Worm (Caenorhabditis elegans) whole organism, late embryonic: Measurements from ENCODE around the gene F11A5.5.

Experiments
- C08G9.2 ChIP-seq: sonication (generic microtip); optimal IDR thresholded peaks from 2 replicates; lab custom pipeline; 2016; ENCODE audit warnings: mild to moderate bottlenecking, missing genetic modification characterization, moderate library complexity, missing compliant biosample characterization
- C38D4.7 ChIP-seq: fragments of 200-800 bp; sonication (Bioruptor generic); optimal IDR thresholded peaks from 2 replicates; lab custom pipeline; 2018; ENCODE audit warnings: mild to moderate bottlenecking, missing genetic modification characterization, moderate library complexity, missing compliant biosample characterization
- K02D7.2 ChIP-seq: sonication (generic microtip); optimal IDR thresholded peaks from 2 replicates; lab custom pipeline; 2017; ENCODE audit warnings: mild to moderate bottlenecking, missing genetic modification characterization, missing compliant biosample characterization
- K09A11.1 ChIP-seq: sonication (generic microtip); optimal IDR thresholded peaks from 2 replicates; lab custom pipeline; 2017; ENCODE audit warnings: antibody characterized with exemption, mild to moderate bottlenecking, missing genetic modification characterization, missing compliant biosample characterization; ENCODE audit not compliant: insufficient read depth
- ahr-1 ChIP-seq: sonication (generic microtip); optimal IDR thresholded peaks from 2 replicates; lab custom pipeline; 2016; ENCODE audit warnings: missing genetic modification characterization, missing compliant biosample characterization
- ama-1 ChIP-seq: fragments of 150-350 bp; optimal IDR thresholded peaks from 2 replicates; lab custom pipeline; 2014
- ceh-14 ChIP-seq: sonication (generic microtip); optimal IDR thresholded peaks from 2 replicates; lab custom pipeline; 2016; ENCODE audit warnings: missing genotype, missing genetic modification characterization, missing compliant biosample characterization
- ceh-22 ChIP-seq: sonication (generic microtip); optimal IDR thresholded peaks from 2 replicates; lab custom pipeline; 2017; ENCODE audit warnings: missing biosample characterization, missing genetic modification characterization
- ceh-34 ChIP-seq: sonication (generic microtip); optimal IDR thresholded peaks from 2 replicates; lab custom pipeline; 2016; ENCODE audit warnings: mild to moderate bottlenecking, missing genetic modification characterization, missing compliant biosample characterization
- ceh-45 ChIP-seq: fragments of 200-800 bp; sonication (Bioruptor generic); IDR thresholded peaks from 2 replicates; pipeline ENCODE4 v1.3.6; 2022; ENCODE audit warnings: missing genetic modification reagents, missing genetic modification characterization, missing compliant biosample characterization
- ceh-9 ChIP-seq: sonication (generic microtip); optimal IDR thresholded peaks from 2 replicates; lab custom pipeline; 2016; ENCODE audit warnings: mild to moderate bottlenecking, missing genetic modification characterization, inconsistent platforms, missing compliant biosample characterization
- che-1 ChIP-seq: sonication (generic microtip); optimal IDR thresholded peaks from 2 replicates; lab custom pipeline; 2016; ENCODE audit warnings: mild to moderate bottlenecking, missing genetic modification characterization, missing compliant biosample characterization
- dmd-4 ChIP-seq: sonication (generic microtip); optimal IDR thresholded peaks from 2 replicates; lab custom pipeline; 2016; ENCODE audit warnings: borderline replicate concordance, missing genetic modification characterization, missing compliant biosample characterization
- dve-1 ChIP-seq: sonication (generic microtip); optimal IDR thresholded peaks from 2 replicates; lab custom pipeline; 2017; ENCODE audit warnings: antibody characterized with exemption, mild to moderate bottlenecking, missing genetic modification characterization, missing compliant biosample characterization
- elt-2 ChIP-seq: sonication (generic microtip); optimal IDR thresholded peaks from 2 replicates; lab custom pipeline; 2016; ENCODE audit warnings: missing genetic modification reagents, missing genetic modification characterization, missing compliant biosample characterization
- elt-4 ChIP-seq: sonication (generic microtip); optimal IDR thresholded peaks from 2 replicates; lab custom pipeline; 2016; ENCODE audit warnings: missing genetic modification characterization, missing compliant biosample characterization
- fax-1 ChIP-seq: sonication (generic microtip); optimal IDR thresholded peaks from 2 replicates; lab custom pipeline; 2016; ENCODE audit warnings: missing genotype, missing genetic modification characterization, missing compliant biosample characterization
- fkh-6 ChIP-seq: sonication (generic microtip); optimal IDR thresholded peaks from 2 replicates; lab custom pipeline; 2016; ENCODE audit warnings: missing genetic modification characterization, missing compliant biosample characterization
- gmeb-2 ChIP-seq: sonication (generic microtip); optimal IDR thresholded peaks from 2 replicates; lab custom pipeline; 2016; ENCODE audit warnings: missing genetic modification characterization, inconsistent platforms, missing compliant biosample characterization
- hlh-13 ChIP-seq: fragments of 200-800 bp; sonication (Bioruptor generic); optimal IDR thresholded peaks from 2 replicates; lab custom pipeline; 2018; ENCODE audit warnings: mild to moderate bottlenecking, missing genetic modification characterization, missing compliant biosample characterization
- hlh-6 ChIP-seq: sonication (generic microtip); optimal IDR thresholded peaks from 2 replicates; lab custom pipeline; 2016; ENCODE audit warnings: missing genotype, missing genetic modification characterization, missing compliant biosample characterization
- lim-6 ChIP-seq: sonication (generic microtip); optimal IDR thresholded peaks from 2 replicates; lab custom pipeline; 2016; ENCODE audit warnings: missing genetic modification characterization, missing compliant biosample characterization
- lin-11 ChIP-seq: fragments of 200-800 bp; sonication (Bioruptor generic); optimal IDR thresholded peaks from 2 replicates; lab custom pipeline; 2018; ENCODE audit warnings: mild to moderate bottlenecking, missing genetic modification characterization, missing compliant biosample characterization
- mec-3 ChIP-seq: sonication (generic microtip); optimal IDR thresholded peaks from 2 replicates; lab custom pipeline; 2016; ENCODE audit warnings: borderline replicate concordance, missing genetic modification characterization, missing compliant biosample characterization
- nfya-1 ChIP-seq: sonication (generic microtip); optimal IDR thresholded peaks from 2 replicates; lab custom pipeline; 2017; ENCODE audit warnings: missing genetic modification characterization, mild to moderate bottlenecking, missing compliant biosample characterization, antibody characterized with exemption, moderate library complexity
- nhr-11 ChIP-seq: fragments of 150-350 bp; optimal IDR thresholded peaks from 2 replicates; lab custom pipeline; 2014; ENCODE audit warnings: missing biosample characterization, missing genetic modification characterization
- nhr-232 ChIP-seq: sonication (generic microtip); optimal IDR thresholded peaks from 2 replicates; lab custom pipeline; 2016; ENCODE audit warnings: missing genetic modification characterization, missing compliant biosample characterization
- odd-2 ChIP-seq: sonication (generic microtip); optimal IDR thresholded peaks from 2 replicates; lab custom pipeline; 2017; ENCODE audit warnings: antibody characterized with exemption, mild to moderate bottlenecking, missing genetic modification characterization, missing compliant biosample characterization
- pax-1 ChIP-seq: fragments of 150-350 bp; optimal IDR thresholded peaks from 2 replicates; lab custom pipeline; 2014; ENCODE audit warnings: missing biosample characterization, missing genetic modification characterization
- pha-2 ChIP-seq: sonication (generic microtip); optimal IDR thresholded peaks from 2 replicates; lab custom pipeline; 2017; ENCODE audit warnings: mild to moderate bottlenecking, missing genetic modification characterization, missing compliant biosample characterization
- pqm-1 ChIP-seq: sonication (generic microtip); optimal IDR thresholded peaks from 2 replicates; lab custom pipeline; 2016; ENCODE audit warnings: missing genetic modification characterization, missing compliant biosample characterization
- pros-1 ChIP-seq: fragments of 150-350 bp; optimal IDR thresholded peaks from 2 replicates; lab custom pipeline; 2014; ENCODE audit warnings: missing biosample characterization, missing genetic modification reagents, missing genetic modification characterization
- sdc-2 ChIP-seq: sonication (generic microtip); optimal IDR thresholded peaks from 2 replicates; lab custom pipeline; 2016; ENCODE audit warnings: missing genotype, missing genetic modification characterization, missing compliant biosample characterization
- sox-2 ChIP-seq: fragments of 200-800 bp; sonication (Bioruptor generic); IDR thresholded peaks from 2 replicates; pipeline ENCODE4 v1.3.6; 2022; ENCODE audit warnings: missing genetic modification reagents, missing genetic modification characterization, missing compliant biosample characterization
- sox-4 ChIP-seq: sonication (generic microtip); optimal IDR thresholded peaks from 2 replicates; lab custom pipeline; 2017; ENCODE audit warnings: mild to moderate bottlenecking, missing genetic modification characterization, inconsistent platforms, missing compliant biosample characterization
- tbx-2 ChIP-seq: sonication (generic microtip); optimal IDR thresholded peaks from 2 replicates; lab custom pipeline; 2016; ENCODE audit warnings: missing genetic modification characterization, missing compliant biosample characterization
- tbx-7 ChIP-seq: sonication (generic microtip); optimal IDR thresholded peaks from 2 replicates; lab custom pipeline; 2016; ENCODE audit warnings: missing genotype, missing genetic modification characterization, missing compliant biosample characterization
- ttx-3 ChIP-seq: sonication (generic microtip); optimal IDR thresholded peaks from 2 replicates; lab custom pipeline; 2016; ENCODE audit warnings: missing genetic modification reagents, missing genetic modification characterization, missing compliant biosample characterization
- unc-3 ChIP-seq, 2 experiments: fragments of 200-800 bp in 1 of 2; sonication (Bioruptor generic) in 1 of 2; sonication (generic microtip) in 1 of 2; conservative IDR thresholded peaks in 1 of 2; optimal IDR thresholded peaks in 1 of 2; 2 replicates each; pipeline versions ENCODE4 v1.3.6 to Lab custom; 2016 to 2022; ENCODE audit warnings: missing compliant biosample characterization in 2 of 2, missing genetic modification characterization in 2 of 2, missing genetic modification reagents in 1 of 2
- unc-86 ChIP-seq: sonication (generic microtip); optimal IDR thresholded peaks from 2 replicates; lab custom pipeline; 2016; ENCODE audit warnings: missing genetic modification characterization, missing compliant biosample characterization
- zip-5 ChIP-seq: sonication (generic microtip); optimal IDR thresholded peaks from 2 replicates; lab custom pipeline; 2016; ENCODE audit warnings: missing genetic modification characterization, missing compliant biosample characterization
- ztf-16 ChIP-seq: sonication (generic microtip); optimal IDR thresholded peaks from 2 replicates; lab custom pipeline; 2017; ENCODE audit warnings: missing genetic modification characterization, missing compliant biosample characterization

F11A5.5 gene

ce11 chrV:16190485-16190884 lies 7.6 kb upstream of the F11A5.5 start, which contains the start of gene srh-281:
Gene srh-281 (plus strand): TSS chrV:16190785.
- TF ChIP-seq nhr-232 (tag; lab: Kevin White, UChicago) (no peak), ztf-16 (no peak), ceh-9 (tag; lab: Kevin White, UChicago) (no peak), mec-3 (no peak), nhr-11 (tag; lab: Kevin White, UChicago) (no peak), unc-3 (GFP tag; conservative IDR thresholded peaks at IDR 0.05; lab: Robert Waterston, UW) (no peak), unc-3 (tag; optimal IDR thresholded peaks at IDR 0.05; lab: Kevin White, UChicago) (no peak), hlh-6 (tag; lab: Kevin White, UChicago) (no peak), ama-1 (lab: Kevin White, UChicago) (no peak), tbx-7 (tag; lab: Kevin White, UChicago) (no peak), fkh-6 (no peak), ceh-14 (tag; lab: Kevin White, UChicago) (no peak), unc-86 (tag; lab: Kevin White, UChicago) (no peak), fax-1 (tag; lab: Kevin White, UChicago) (no peak), K02D7.2 (tag; lab: Kevin White, UChicago) (no peak), sox-4 (no peak), dmd-4 (no peak), lin-11 (tag; lab: Kevin White, UChicago) (no peak), C38D4.7 (no peak)
- TF ChIP-seq, all 69 proteins: peak for 0

- no peak for TF ChIP-seq C38D4.7
- no peak for TF ChIP-seq nfya-1 (tag; lab: Kevin White, UChicago)
- TF ChIP-seq pqm-1 (tag; lab: Kevin White, UChicago): no peak
- no peak for TF ChIP-seq ttx-3
- no peak for TF ChIP-seq K09A11.1
- TF ChIP-seq pax-1: no peak
- TF ChIP-seq pha-2: no peak
- no peak for TF ChIP-seq fax-1 (tag; lab: Kevin White, UChicago)
- no peak for TF ChIP-seq unc-3 (GFP tag; conservative IDR thresholded peaks at IDR 0.05; lab: Robert Waterston, UW)
- no peak for TF ChIP-seq unc-3 (tag; optimal IDR thresholded peaks at IDR 0.05; lab: Kevin White, UChicago)
- no peak for TF ChIP-seq elt-4 (tag; lab: Kevin White, UChicago)
- no peak for TF ChIP-seq che-1 (tag; lab: Kevin White, UChicago)
- TF ChIP-seq odd-2 (tag; lab: Kevin White, UChicago): no peak
- TF ChIP-seq ceh-22 (tag; lab: Kevin White, UChicago): no peak
- no peak for TF ChIP-seq tbx-2 (tag; lab: Kevin White, UChicago)
- no peak for TF ChIP-seq zip-5 (tag; lab: Kevin White, UChicago)
- TF ChIP-seq dve-1 (tag; lab: Kevin White, UChicago): no peak
- TF ChIP-seq ahr-1 (tag; lab: Kevin White, UChicago): no peak
- TF ChIP-seq, all 69 proteins: peak for 0
Observed at ce11 chrV:16192114-16192513, 6.0 kb upstream of the F11A5.5 start, which contains the start of gene srh-279. Gene srh-279 (plus strand): TSS chrV:16192414.

DNA sequence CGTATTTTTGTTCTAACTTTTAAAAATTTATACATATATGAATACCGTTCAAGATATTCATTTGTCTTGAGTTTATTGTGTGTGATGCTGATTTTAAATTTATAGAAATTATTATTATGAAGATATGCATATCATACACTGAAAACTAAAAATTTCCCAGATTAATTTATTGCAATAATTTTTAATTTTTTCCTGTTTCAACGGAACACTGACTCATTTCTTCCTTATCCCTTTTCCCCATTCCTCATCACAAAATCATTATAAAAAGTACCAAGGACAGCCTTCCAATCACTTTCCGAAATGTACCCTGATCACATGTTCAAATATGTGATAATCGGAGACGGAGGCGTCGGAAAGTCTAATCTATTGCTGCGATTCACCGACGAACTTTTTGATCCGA lies 3.5 kb upstream of the F11A5.5 start, which contains the start of gene rabr-4:
rabr-4 (plus strand) TSS at position 301 of the 400 bp plus-strand sequence.
- TF ChIP-seq odd-2 (tag; lab: Kevin White, UChicago) (no peak), K09A11.1 (no peak), ceh-45 (GFP tag; lab: Robert Waterston, UW) (no peak), ceh-34 (tag; lab: Kevin White, UChicago) (no peak), lin-11 (tag; lab: Kevin White, UChicago) (no peak), tbx-2 (tag; lab: Kevin White, UChicago) (no peak), lim-6 (tag; lab: Kevin White, UChicago) (no peak), pros-1 (tag; lab: Kevin White, UChicago) (no peak), elt-2 (tag; lab: Kevin White, UChicago) (no peak), fkh-6 (no peak), sox-4 (no peak), hlh-13 (GFP tag; lab: Kevin White, UChicago) (no peak), sdc-2 (no peak), nhr-232 (tag; lab: Kevin White, UChicago) (no peak), sox-2 (GFP tag; lab: Robert Waterston, UW) (no peak), C08G9.2 (tag; lab: Kevin White, UChicago) (no peak), gmeb-2 (tag; lab: Kevin White, UChicago) (no peak)
- TF ChIP-seq, all 69 proteins: peak for 0
